Worm (Caenorhabditis elegans) whole organism, midembryonic: Measurements from ENCODE around the gene srh-272.

Source experiments
- T22C8.4 ChIP-seq: fragments of 200-800 bp; sonication (Bioruptor generic); IDR thresholded peaks from 2 replicates; pipeline ENCODE4 v1.3.6; 2022; ENCODE audit warnings: missing genetic modification characterization, missing compliant biosample characterization
- klf-2 ChIP-seq: fragments of 200-800 bp; sonication (Bioruptor generic); conservative IDR thresholded peaks from 2 replicates; pipeline ENCODE4 v1.3.6; 2022; ENCODE audit warnings: missing genetic modification reagents, missing genetic modification characterization, missing compliant biosample characterization
- tab-1 ChIP-seq: fragments of 200-800 bp; sonication (Bioruptor generic); IDR thresholded peaks from 2 replicates; pipeline ENCODE4 v1.3.6; 2022; ENCODE audit warnings: missing genetic modification characterization, missing compliant biosample characterization
- ztf-23 ChIP-seq: fragments of 200-800 bp; sonication (Bioruptor generic); IDR thresholded peaks from 2 replicates; pipeline ENCODE4 v1.3.6; 2022; ENCODE audit warnings: missing genetic modification reagents, missing genetic modification characterization, missing compliant biosample characterization

- no peak for TF ChIP-seq klf-2
- TF ChIP-seq ztf-23 (GFP tag; lab: Robert Waterston, UW), result no peak
- TF ChIP-seq T22C8.4, result no peak
- TF ChIP-seq tab-1, result no peak
Measured at ce11 chrV:2863033-2863432, at the start of gene srh-272.
